Worm (Caenorhabditis elegans): Measurements from ENCODE around the gene srw-90.
"Not testable (repeated sequence)": the region's sequence is repeated elsewhere in the genome, so short reads cannot be mapped to it uniquely, and the experiment has no call there.

srw-90 gene

DNA sequence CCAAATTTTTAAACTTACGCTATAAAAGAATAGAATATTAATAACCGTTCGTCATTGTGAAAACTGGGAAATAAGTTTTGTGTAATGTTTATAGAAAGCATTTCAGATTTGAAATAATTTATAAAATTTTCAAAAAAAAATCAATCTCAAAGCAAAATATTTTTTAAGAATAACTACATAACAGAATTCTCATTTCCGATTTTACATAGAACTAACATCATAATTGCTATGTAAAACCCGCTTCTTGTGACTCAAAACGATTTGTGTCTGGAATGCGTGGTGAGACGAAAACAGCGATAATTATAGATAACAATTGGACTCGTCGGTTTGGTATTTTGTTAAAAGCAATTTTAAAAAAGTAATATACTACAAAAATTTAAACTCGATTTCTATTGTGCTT, 21.1 kb upstream of the srw-90 start, which contains the start of gene srw-91:
TSS of gene srw-91 (minus strand) at position 101 of the 400 bp plus-strand sequence.
- TF ChIP-seq zag-1 (tag; optimal IDR thresholded peaks at IDR 0.05) (no peak), nhr-11 (tag; optimal IDR thresholded peaks at IDR 0.05) (no peak), nhr-6 (tag; optimal IDR thresholded peaks at IDR 0.05) (no peak), snpc-4 (tag; optimal IDR thresholded peaks at IDR 0.05) (no peak), unc-62 (GFP tag; optimal IDR thresholded peaks at IDR 0.05) (no peak), unc-39 (tag; optimal IDR thresholded peaks at IDR 0.05) (no peak), lin-39 (tag; optimal IDR thresholded peaks at IDR 0.05) (no peak), nhr-129 (tag; optimal IDR thresholded peaks at IDR 0.05) (no peak), Y55F3AM.14 (GFP tag; optimal IDR thresholded peaks at IDR 0.05) (no peak), ztf-4 (tag; optimal IDR thresholded peaks at IDR 0.05) (no peak), ama-1 (optimal IDR thresholded peaks at IDR 0.05) (no peak), alr-1 (tag; optimal IDR thresholded peaks at IDR 0.05) (no peak), nhr-21 (tag; optimal IDR thresholded peaks at IDR 0.05) (no peak), sem-4 (tag; optimal IDR thresholded peaks at IDR 0.05) (no peak), elt-1 (tag; optimal IDR thresholded peaks at IDR 0.05) (no peak), ceh-82 (tag; optimal IDR thresholded peaks at IDR 0.05) (no peak), nhr-23 (tag; optimal IDR thresholded peaks at IDR 0.05) (no peak), mab-5 (tag; optimal IDR thresholded peaks at IDR 0.05) (no peak)

ce11 chrV:1682279-1682678, 19.6 kb upstream of the srw-90 start, which contains the start of gene srh-3:
Gene srh-3 (plus strand): TSS chrV:1682579.
- TF ChIP-seq nhr-10 (tag; optimal IDR thresholded peaks at IDR 0.05) (no peak), ztf-1 (GFP tag; conservative IDR thresholded peaks at IDR 0.05) (no peak), elt-3 (tag; optimal IDR thresholded peaks at IDR 0.05) (no peak), alr-1 (tag; optimal IDR thresholded peaks at IDR 0.05) (no peak), C34F6.9 (tag; optimal IDR thresholded peaks at IDR 0.05) (no peak), ztf-11 (tag; optimal IDR thresholded peaks at IDR 0.05) (no peak), ZK546.5 (tag; optimal IDR thresholded peaks at IDR 0.05) (no peak), aly-2 (tag; optimal IDR thresholded peaks at IDR 0.05) (no peak), F13H6.1 (tag; optimal IDR thresholded peaks at IDR 0.05) (no peak), unc-39 (tag; optimal IDR thresholded peaks at IDR 0.05) (no peak), ztf-4 (tag; optimal IDR thresholded peaks at IDR 0.05) (no peak), snpc-4 (tag; optimal IDR thresholded peaks at IDR 0.05) (no peak), blmp-1 (tag; optimal IDR thresholded peaks at IDR 0.05; ENCODE audit: insufficient read depth) (no peak)

ce11 chrV:1685328-1685727, 16.5 kb upstream of the srw-90 start, which contains the start of gene srh-5:
Gene srh-5 (plus strand): TSS chrV:1685628.
- TF ChIP-seq sma-3 (GFP tag; optimal IDR thresholded peaks at IDR 0.05) (no peak), R02D3.7 (tag; optimal IDR thresholded peaks at IDR 0.05) (no peak), lin-39 (tag; optimal IDR thresholded peaks at IDR 0.05) (no peak), snpc-4 (tag; optimal IDR thresholded peaks at IDR 0.05) (no peak), gmeb-1 (tag; optimal IDR thresholded peaks at IDR 0.05) (no peak), nhr-6 (tag; optimal IDR thresholded peaks at IDR 0.05) (no peak), ZK546.5 (tag; optimal IDR thresholded peaks at IDR 0.05) (no peak), Y55F3AM.14 (GFP tag; optimal IDR thresholded peaks at IDR 0.05) (no peak), fos-1 (tag; optimal IDR thresholded peaks at IDR 0.05) (no peak), ceh-16 (tag; optimal IDR thresholded peaks at IDR 0.05) (no peak), skn-1 (tag; optimal IDR thresholded peaks at IDR 0.05) (no peak), elt-3 (tag; optimal IDR thresholded peaks at IDR 0.05) (no peak), mab-5 (tag; optimal IDR thresholded peaks at IDR 0.05) (no peak), mbf-1 (tag; optimal IDR thresholded peaks at IDR 0.05) (no peak), sem-4 (tag; optimal IDR thresholded peaks at IDR 0.05) (no peak), nhr-10 (tag; optimal IDR thresholded peaks at IDR 0.05) (no peak), nhr-25 (tag; optimal IDR thresholded peaks at IDR 0.05) (no peak), elt-1 (tag; optimal IDR thresholded peaks at IDR 0.05) (no peak), ztf-4 (tag; optimal IDR thresholded peaks at IDR 0.05) (no peak)

DNA sequence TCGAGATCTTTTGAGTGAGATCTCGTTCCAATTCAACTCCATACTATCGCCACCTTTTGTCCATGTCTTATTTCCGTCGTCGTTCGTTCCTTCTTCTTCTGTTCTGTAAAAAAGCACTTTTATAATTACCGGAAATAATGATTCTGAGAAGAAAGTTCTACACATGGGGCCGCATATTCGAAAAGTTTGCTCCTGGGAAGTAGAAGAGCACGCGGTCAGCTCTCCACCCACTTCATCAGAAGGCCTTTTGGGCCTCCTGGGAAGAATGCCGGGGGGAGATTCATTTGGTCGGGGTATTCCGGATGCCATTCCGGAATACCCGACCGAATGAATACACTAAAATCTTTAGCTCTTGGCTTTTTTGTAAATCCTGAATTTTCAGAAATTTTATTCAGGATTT, 9.4 kb upstream of the srw-90 start, which contains the start of gene Y46H3C.5:
TSS of gene Y46H3C.5 (minus strand) at position 2 of the 400 bp plus-strand sequence.
- TF ChIP-seq nhr-10 (tag; optimal IDR thresholded peaks at IDR 0.05); gmeb-1 (tag; optimal IDR thresholded peaks at IDR 0.05); unc-62 (GFP tag; optimal IDR thresholded peaks at IDR 0.05): not testable (repeated sequence)

ce11 chrV:1693876-1694275, 8.0 kb upstream of the srw-90 start, which contains the start of gene Y46H3C.7:
Gene Y46H3C.7 (minus strand): TSS chrV:1694022.
- not testable (repeated sequence) for TF ChIP-seq sem-4, nhr-129, unc-39 (tag; optimal IDR thresholded peaks at IDR 0.05)
